Fruit fly (Drosophila melanogaster): ENCODE results near the gene CG15370.

Gene CG15370

DNA sequence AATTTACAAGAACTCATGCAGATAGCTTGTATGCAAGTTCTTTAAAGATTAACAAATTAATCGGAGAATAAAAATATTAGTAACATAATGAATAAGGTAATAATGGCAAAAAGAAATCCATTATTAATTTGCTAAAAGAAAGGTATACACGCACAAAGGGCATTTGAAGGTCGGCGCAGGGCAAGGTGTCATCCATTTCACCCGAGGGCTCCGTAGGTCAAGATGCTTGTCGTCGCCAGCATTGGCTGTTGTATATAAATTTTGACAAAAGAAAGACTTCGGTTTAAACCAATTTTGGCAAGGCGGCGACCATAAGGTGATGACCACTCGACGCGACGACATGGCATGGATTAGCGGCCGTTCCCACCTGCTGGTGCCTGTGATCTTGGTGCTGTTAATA lies at the start of gene CG15370:
CG15370 (plus strand) TSS at position 301 of the 400 bp plus-strand sequence.
- TF ChIP-seq CTCF (optimal IDR thresholded peaks at IDR 0.05) (no peak), CG8478 (optimal IDR thresholded peaks at IDR 0.05) (no peak)

DNA sequence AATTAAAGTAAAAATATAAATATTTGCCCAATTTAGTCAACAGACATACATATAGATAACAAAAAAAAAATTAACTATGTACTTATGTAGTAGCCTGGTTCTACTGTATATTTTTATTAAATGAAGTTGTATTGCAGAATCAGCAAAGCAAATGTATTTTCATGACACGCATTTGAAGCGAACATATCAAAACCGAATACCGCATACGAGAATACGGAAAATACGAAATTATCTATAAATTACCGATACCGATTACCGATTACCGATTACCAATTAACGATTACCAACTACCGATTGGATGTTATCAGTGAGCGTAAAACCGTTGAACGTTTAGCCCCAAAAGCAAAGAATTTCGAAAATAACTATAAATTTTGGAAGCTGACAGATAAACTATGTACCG lies 37.8 kb upstream of the CG15370 start:
- TF ChIP-seq CTCF (optimal IDR thresholded peaks at IDR 0.05) = no peak
- no peak for TF ChIP-seq CG8478 (optimal IDR thresholded peaks at IDR 0.05)

DNA sequence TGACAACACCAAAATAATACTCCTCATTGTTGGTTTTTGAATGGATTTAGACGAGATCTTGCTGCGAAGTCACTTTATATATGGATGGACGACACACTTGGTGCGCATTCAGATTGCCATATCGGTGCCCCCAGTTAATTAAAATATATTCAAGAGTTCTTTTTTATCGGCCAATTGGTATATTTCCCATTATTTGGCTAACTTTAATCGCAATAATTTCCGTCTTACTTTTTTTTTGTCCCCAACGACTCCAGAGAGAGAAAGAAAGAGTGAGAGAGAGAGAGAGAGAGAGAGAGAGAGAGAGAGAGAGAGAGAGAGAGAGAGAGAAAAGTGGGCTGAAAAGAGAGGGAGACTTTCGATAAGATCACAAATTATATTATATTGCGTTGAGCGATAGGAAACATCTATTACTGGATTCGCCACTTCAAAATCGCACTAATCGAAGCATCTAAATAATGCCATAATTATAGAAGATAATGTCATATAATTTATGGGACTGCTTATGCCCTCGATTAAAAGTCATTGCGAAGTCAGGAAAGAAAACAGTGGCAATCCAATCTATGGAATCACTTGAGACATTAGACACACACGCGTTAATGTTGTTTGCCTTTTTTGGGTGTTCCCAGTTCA lies 34.6 kb upstream of the CG15370 start, which contains the start of gene CG12115:
CG12115 (minus strand) TSS at position 51 of the 630 bp plus-strand sequence.
- TF ChIP-seq CG8478 (optimal IDR thresholded peaks at IDR 0.05) (no peak), CTCF (optimal IDR thresholded peaks at IDR 0.05) (no peak)

DNA sequence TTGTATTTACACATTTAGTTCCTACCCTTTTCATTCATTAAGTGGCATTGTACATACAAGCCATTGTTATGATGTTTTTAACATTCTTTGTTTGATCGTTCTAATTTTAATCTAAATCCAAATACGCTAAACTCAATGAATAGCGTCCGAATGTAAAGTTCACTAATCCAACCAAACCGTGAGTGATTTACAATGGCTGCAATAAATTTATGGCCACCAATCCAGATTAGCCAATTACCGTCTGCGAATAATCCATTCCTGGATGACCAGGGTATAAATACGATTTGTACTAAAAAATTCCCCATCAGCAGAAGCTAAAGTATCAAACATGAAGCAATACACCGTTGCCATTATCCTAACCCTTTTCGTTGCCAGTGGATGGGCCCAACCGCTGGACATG lies 33.9 kb upstream of the CG15370 start, which contains the start of gene CG12057:
CG12057 (plus strand) TSS at position 301 of the 400 bp plus-strand sequence.
- no peak for TF ChIP-seq CTCF (optimal IDR thresholded peaks at IDR 0.05)
- TF ChIP-seq CG8478 (optimal IDR thresholded peaks at IDR 0.05) = no peak

DNA sequence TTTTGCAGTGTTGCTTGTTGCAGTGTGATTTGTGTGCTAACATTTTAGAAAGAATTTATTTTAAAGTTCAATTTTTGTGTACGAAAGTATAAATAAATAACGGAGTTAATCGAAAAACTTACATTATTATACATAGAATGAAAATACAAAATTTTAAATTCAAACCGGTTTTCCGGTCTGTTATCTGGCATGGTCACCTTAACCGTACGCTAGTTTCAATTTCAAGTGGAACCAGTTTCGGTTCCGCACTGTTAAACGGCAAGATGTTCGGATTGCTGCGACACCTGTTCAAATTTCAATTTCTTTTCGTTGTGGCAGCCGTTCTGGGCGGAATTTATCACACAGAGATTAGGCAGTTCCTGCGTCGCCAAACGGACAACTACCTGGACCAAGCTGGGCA lies 32.8 kb upstream of the CG15370 start, which contains the start of gene CG12056:
CG12056 (plus strand) TSS at position 241 of the 400 bp plus-strand sequence.
- no peak for TF ChIP-seq CTCF (optimal IDR thresholded peaks at IDR 0.05)
- no peak for TF ChIP-seq CG8478 (optimal IDR thresholded peaks at IDR 0.05)

DNA sequence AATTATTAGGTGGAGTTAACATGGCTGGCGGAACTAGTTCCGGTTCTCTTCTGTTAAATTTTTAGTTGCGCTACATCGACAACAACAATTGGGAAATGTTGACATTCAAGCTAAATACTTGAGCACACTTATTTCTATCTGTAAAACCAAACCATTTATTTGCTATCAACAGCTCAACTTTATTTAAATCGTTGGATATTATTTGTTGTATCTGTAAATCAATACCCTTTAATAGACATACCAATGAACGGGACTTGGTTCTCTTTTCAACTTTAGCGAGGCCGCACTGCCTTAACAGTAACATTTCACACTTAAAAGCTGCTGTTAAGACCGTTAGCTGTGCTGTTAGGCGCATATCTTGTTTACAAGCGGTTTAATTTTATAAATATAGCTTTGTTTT lies 31.6 kb upstream of the CG15370 start, which contains the start of gene CG12106:
CG12106 (plus strand) TSS at position 295 of the 400 bp plus-strand sequence.
- TF ChIP-seq CTCF (optimal IDR thresholded peaks at IDR 0.05) (no peak), CG8478 (optimal IDR thresholded peaks at IDR 0.05) (no peak)

DNA sequence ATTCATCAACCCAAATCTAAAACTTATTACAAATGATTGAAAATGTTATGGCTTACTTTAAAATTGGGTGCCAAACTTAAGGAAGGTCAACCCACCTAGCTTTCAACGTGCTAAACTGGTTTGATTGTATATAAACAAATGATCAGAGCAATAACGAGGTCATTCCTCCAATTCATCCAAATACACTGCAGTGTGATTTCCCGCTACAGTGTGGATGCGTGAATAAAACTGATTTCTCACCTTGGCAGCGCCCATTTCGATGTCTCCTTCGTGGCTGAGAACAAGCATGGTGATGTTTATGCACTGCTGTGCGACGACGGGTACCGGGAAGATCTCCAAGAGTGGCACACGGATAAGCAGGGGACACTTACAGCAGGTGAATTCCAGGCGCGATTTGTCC lies 29.9 kb upstream of the CG15370 start:
- no peak for TF ChIP-seq CTCF (optimal IDR thresholded peaks at IDR 0.05)

DNA sequence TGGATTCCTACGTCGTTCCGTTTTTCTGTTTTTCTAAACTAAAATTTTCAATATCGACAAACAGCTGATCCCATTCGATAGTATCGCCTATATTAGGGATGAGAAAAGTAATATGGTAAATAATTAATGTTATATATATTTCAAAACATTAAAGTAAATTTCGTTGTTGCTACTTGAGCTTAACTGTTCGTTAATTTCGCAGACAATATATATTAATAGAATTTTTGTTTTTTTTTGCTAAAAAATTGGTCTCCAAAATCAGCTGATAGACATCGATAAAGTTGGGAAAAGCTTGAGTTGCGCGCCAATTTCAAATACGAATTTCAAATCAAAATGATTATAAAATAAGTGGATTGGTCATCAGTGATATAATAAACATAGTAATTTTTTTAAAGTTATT lies 28.9 kb upstream of the CG15370 start, which contains the start of gene CG12118:
CG12118 (minus strand) TSS at position 53 of the 400 bp plus-strand sequence.
- TF ChIP-seq CG8478 (optimal IDR thresholded peaks at IDR 0.05) = no peak
- no peak for TF ChIP-seq CTCF (optimal IDR thresholded peaks at IDR 0.05)

DNA sequence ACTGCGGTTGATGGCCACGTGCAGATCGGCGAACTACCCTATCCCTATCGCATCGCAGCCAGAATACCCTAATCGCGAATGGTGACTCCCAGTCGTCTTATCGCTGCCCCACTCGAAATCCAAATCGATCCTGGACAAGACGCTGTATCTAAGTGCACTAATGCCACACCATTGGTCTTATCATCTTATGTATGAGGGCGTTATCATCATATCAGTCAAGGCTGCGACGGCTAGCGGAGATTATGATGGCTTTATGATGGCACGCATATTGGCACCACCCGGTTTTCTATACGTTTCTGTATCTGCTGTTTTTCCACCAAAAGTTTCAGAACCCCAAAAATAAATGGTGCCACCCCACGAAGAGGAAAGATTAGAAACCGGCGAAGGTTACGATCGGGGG lies 25.0 kb upstream of the CG15370 start:
- TF ChIP-seq CG8478 (optimal IDR thresholded peaks at IDR 0.05) (no peak), CTCF (optimal IDR thresholded peaks at IDR 0.05) (no peak)

DNA sequence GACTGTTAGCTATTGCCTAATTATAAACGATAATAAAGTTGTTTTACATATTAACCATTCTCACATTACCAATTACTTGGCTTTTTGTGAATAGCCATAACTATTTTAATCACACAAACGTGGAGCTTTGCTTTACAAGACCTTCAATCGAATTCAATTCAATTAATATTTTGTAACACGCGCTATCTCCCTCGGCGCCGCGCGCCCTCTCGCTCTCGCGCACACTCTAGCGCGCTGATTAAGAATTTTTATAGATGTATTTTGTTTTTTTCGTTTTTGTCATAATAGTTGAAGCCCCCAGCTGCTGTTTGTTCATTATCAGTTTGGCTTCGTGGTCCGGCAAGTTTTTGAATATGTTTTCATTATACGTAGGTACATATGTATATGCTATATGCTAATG lies 24.2 kb upstream of the CG15370 start:
- TF ChIP-seq CTCF (optimal IDR thresholded peaks at IDR 0.05) (no peak), CG8478 (optimal IDR thresholded peaks at IDR 0.05) (no peak)

DNA sequence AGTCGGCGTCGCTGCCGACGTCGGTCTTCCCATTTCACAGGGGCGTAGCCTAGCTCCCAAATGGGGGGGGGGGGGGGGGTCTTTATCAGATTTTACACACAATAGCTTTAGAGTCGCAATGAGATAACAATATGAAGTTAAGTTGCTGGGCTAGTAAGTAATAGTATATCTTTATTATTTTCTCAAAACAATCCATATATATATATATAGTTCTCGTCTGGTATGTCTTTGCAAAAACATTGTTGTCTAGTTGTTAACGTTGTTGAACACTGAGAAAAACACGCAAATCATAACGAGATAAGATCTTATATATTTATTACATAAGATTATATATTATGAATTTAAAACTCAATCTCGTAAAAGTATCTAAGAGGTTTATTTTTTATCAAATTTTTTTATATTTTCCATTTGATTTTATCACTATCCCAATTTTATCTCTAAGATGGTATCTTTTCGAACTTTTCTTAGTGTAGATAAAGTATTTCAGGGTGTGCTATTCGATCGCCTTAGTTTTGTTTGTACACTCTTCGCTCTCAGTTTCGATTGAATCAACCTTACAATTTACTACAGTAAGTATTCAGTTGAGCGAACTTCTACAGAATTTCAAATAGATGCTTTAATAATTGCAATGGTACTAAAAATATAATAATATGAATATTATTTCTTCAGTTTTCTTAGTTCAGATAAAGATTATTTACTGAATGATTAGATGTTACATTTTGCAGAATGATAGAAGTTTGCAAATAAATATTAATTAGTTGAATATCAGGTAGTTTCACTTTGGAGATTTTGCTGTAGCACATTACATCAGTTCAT lies 23.2 kb upstream of the CG15370 start:
- TF ChIP-seq CTCF (optimal IDR thresholded peaks at IDR 0.05) = no peak
- no peak for TF ChIP-seq CG8478 (optimal IDR thresholded peaks at IDR 0.05)

DNA sequence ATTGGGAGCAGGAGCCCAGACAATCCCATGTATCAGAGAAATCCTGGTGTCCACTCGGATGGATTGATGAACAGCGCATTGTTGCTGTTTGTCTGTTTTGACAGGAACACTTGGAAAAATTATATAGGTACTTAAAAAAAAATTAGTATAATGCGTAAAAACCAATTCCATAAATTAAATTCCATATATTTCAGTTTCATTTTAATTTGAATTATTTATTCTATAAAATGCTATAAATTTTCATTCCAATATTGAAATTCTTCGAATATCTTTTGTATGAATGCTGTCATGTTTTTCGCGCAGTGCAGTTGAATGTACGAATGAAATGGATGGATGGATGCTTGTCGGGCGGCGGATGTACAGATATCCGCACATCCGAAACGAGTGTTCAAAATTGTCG lies 14.4 kb upstream of the CG15370 start, which contains the start of gene SmydA-9:
SmydA-9 (minus strand) TSS at position 101 of the 400 bp plus-strand sequence.
- TF ChIP-seq CG8478 (optimal IDR thresholded peaks at IDR 0.05) (no peak), CTCF (optimal IDR thresholded peaks at IDR 0.05) (no peak)

DNA sequence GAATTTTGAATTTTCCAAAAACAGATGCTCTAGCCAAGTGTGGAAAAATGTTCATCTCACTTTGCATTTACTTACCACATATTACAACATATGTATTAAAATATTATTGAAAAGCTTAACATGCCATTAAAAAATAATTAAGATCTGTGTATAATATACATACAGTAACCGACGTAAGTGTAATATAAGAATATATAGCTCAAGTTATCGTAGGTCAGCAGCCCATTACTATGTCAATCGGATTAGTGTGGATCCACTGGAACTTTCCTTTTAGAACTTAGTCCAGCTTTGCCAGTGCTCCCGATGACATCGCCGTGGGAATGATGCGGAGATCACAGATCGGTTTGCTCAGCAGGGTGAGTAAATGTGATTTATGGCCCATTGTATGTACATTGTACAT lies 10.7 kb upstream of the CG15370 start, which contains the start of gene Obp8a:
Obp8a (plus strand) TSS at position 301 of the 400 bp plus-strand sequence.
- TF ChIP-seq CG8478 (optimal IDR thresholded peaks at IDR 0.05) = no peak
- no peak for TF ChIP-seq CTCF (optimal IDR thresholded peaks at IDR 0.05)

DNA sequence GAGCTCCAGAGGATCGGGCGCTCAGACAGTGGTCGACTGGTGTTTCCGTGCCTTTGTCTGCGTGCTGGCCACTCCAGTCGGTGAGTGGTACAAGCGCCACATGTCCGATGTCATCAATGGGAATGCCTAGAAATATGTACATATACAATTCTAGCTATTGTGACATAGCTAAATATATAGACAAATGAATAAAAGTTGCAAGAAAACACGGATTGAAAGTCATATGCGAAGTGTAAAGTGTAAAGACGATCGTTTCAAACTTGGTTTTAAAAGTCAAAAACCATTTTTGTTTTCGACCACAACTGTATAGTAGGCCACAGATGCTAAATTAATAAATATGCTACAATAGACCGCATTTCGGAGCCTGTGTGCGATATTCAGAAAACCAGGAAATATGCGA lies 9.8 kb upstream of the CG15370 start, which contains the start of gene CG15368:
CG15368 (plus strand) TSS at position 301 of the 400 bp plus-strand sequence.
- TF ChIP-seq CTCF (optimal IDR thresholded peaks at IDR 0.05) (no peak), CG8478 (optimal IDR thresholded peaks at IDR 0.05) (no peak)

DNA sequence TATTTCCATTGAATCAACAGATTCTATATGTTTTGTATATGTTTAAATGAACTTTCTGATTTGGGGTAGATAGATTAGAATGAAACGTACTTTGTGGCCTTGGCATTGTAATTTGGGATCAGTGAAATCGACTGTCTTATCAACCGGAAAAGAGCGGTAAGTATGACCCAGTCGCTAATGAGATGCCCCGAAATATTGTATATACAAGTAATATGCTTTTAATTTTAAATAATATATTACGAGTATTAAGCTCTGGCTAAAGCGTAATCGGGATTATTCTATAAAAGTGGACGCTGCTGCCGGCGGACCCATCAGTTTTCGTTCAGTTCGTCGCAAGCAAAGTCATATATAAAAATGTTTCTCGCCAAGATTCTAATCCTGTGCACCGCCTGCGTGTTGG lies 8.7 kb upstream of the CG15370 start, which contains the start of gene CG15369:
CG15369 (plus strand) TSS at position 301 of the 400 bp plus-strand sequence.
- no peak for TF ChIP-seq CG8478 (optimal IDR thresholded peaks at IDR 0.05)
- TF ChIP-seq CTCF (optimal IDR thresholded peaks at IDR 0.05) = no peak

Data from S2 (cell line).